Worm (Caenorhabditis elegans): Measurements from ENCODE around the gene col-19.

Gene col-19

ce11 chrX:410073-410572 is 11.4 kb upstream of the col-19 start (continued):
- TF ChIP-seq Y48G9A.11 (GFP tag; IDR thresholded peaks at IDR 0.05) (peak; percentile 74), nhr-6 (tag; optimal IDR thresholded peaks at IDR 0.05) (peak; percentile 88), Y105C5A.15 (GFP tag; IDR thresholded peaks at IDR 0.05) (no peak), lin-13 (GFP tag; optimal IDR thresholded peaks at IDR 0.05) (peak; percentile 72), ceh-32 (tag; optimal IDR thresholded peaks at IDR 0.05; ENCODE audit: poor library complexity) (peak; percentile 76), hlh-30 (tag; optimal IDR thresholded peaks at IDR 0.05; ENCODE audit: insufficient read depth) (peak; percentile 83), spr-3 (GFP tag; optimal IDR thresholded peaks at IDR 0.05) (peak; percentile 82), nhr-76 (tag; optimal IDR thresholded peaks at IDR 0.05) (no peak), nhr-237 (tag; optimal IDR thresholded peaks at IDR 0.05) (peak; percentile 45), nhr-42 (GFP tag; IDR thresholded peaks at IDR 0.05) (peak; percentile 87), zfp-3 (GFP tag; conservative IDR thresholded peaks at IDR 0.05) (peak; percentile 84), spr-1 (tag; optimal IDR thresholded peaks at IDR 0.05) (peak; percentile 93), madf-5 (GFP tag; IDR thresholded peaks at IDR 0.05) (peak; percentile 40 to 78; a peak in 1 of 4 replicates), rbr-2 (tag; optimal IDR thresholded peaks at IDR 0.05) (peak; percentile 97), zag-1 (tag; optimal IDR thresholded peaks at IDR 0.05) (peak; percentile 70), unc-39 (tag; optimal IDR thresholded peaks at IDR 0.05) (no peak), fkh-10 (GFP tag; optimal IDR thresholded peaks at IDR 0.05) (peak; percentile 72), madf-9 (GFP tag; conservative IDR thresholded peaks at IDR 0.05) (peak; percentile 61; the same call in 1 of the 2 replicates), nhr-77 (tag; optimal IDR thresholded peaks at IDR 0.05) (peak; percentile 95), nhr-25 (tag; optimal IDR thresholded peaks at IDR 0.05; ENCODE audit: borderline replicate concordance, insufficient read depth) (peak; percentile 75), ama-1 (optimal IDR thresholded peaks at IDR 0.05) (no peak), ZK337.2 (GFP tag; IDR thresholded peaks at IDR 0.05) (0 out of 2 replicates have a peak, but pooled peaks have one; percentile 53), nhr-48 (tag; optimal IDR thresholded peaks at IDR 0.05) (peak; percentile 88), lin-38 (GFP tag; IDR thresholded peaks at IDR 0.05) (peak; percentile 76), zip-2 (tag; optimal IDR thresholded peaks at IDR 0.05) (peak; percentile 82), skn-1 (tag; optimal IDR thresholded peaks at IDR 0.05) (no peak), lir-3 (tag; optimal IDR thresholded peaks at IDR 0.05) (peak; percentile 84), attf-4 (tag; optimal IDR thresholded peaks at IDR 0.05) (no peak), nhr-28 (tag; optimal IDR thresholded peaks at IDR 0.05) (peak; percentile 84), nhr-41 (GFP tag; IDR thresholded peaks at IDR 0.05) (no peak), F37D6.2 (tag; optimal IDR thresholded peaks at IDR 0.05) (peak; percentile 94), mdl-1 (tag; optimal IDR thresholded peaks at IDR 0.05) (peak; percentile 56 to 90), tag-97 (GFP tag; IDR thresholded peaks at IDR 0.05) (no peak), daf-12 (tag; optimal IDR thresholded peaks at IDR 0.05) (no peak), dmd-6 (GFP tag; IDR thresholded peaks at IDR 0.05) (peak; percentile 77), R02D3.7 (tag; optimal IDR thresholded peaks at IDR 0.05) (no peak), arid-1 (GFP tag; conservative IDR thresholded peaks at IDR 0.05) (peak; percentile 31; the same call in 1 of the 2 replicates), hif-1 (tag; optimal IDR thresholded peaks at IDR 0.05) (peak; percentile 43 to 44), F49E8.2 (tag; optimal IDR thresholded peaks at IDR 0.05; ENCODE audit: borderline replicate concordance) (peak; percentile 45), dmd-8 (GFP tag; IDR thresholded peaks at IDR 0.05) (peak; percentile 88), php-3 (GFP tag; IDR thresholded peaks at IDR 0.05) (peak; percentile 77), lin-15B (tag; optimal IDR thresholded peaks at IDR 0.05) (no peak), set-16 (GFP tag; IDR thresholded peaks at IDR 0.05) (no peak; the same call in 1 of the 2 replicates), ztf-7 (tag; optimal IDR thresholded peaks at IDR 0.05) (peak; percentile 70), gei-8 (GFP tag; optimal IDR thresholded peaks at IDR 0.05) (peak; percentile 75), Y5F2A.4 (GFP tag; optimal IDR thresholded peaks at IDR 0.05) (no peak), nhr-111 (GFP tag; optimal IDR thresholded peaks at IDR 0.05) (peak; percentile 44), tra-1 (GFP tag; IDR thresholded peaks at IDR 0.05) (peak; percentile 79), nhr-10 (tag; optimal IDR thresholded peaks at IDR 0.05) (peak; percentile 68), mxl-3 (GFP tag; optimal IDR thresholded peaks at IDR 0.05) (peak; percentile 79)

Measured in whole organism, L4 larva.